Worm (Caenorhabditis elegans): ENCODE data around the gene Y50E8A.11.

Y50E8A.11 gene

ce11 chrV:14741233-14741632 lies 40.0 kb upstream of the Y50E8A.11 start, which contains the start of gene Y50E8A.6:
TSS of gene Y50E8A.6 (minus strand) at chrV:14741333.
- TF ChIP-seq lsy-27 (tag; optimal IDR thresholded peaks at IDR 0.05; ENCODE audit: borderline replicate concordance, insufficient read depth) (no peak), ceh-40 (GFP tag; IDR thresholded peaks at IDR 0.05) (no peak), ZK185.1 (tag; optimal IDR thresholded peaks at IDR 0.05; ENCODE audit: poor library complexity, severe bottlenecking) (no peak), Y95B8A.8 (GFP tag; IDR thresholded peaks at IDR 0.05) (no peak), ztf-6 (GFP tag; IDR thresholded peaks at IDR 0.05) (no peak), unc-130 (GFP tag; optimal IDR thresholded peaks at IDR 0.05) (no peak), F37B4.10 (GFP tag; IDR thresholded peaks at IDR 0.05) (no peak), ama-1 (optimal IDR thresholded peaks at IDR 0.05) (no peak), ama-1 (GFP tag; optimal IDR thresholded peaks at IDR 0.05) (no peak), rpc-1 (optimal IDR thresholded peaks at IDR 0.05) (no peak), rpc-1 (tag; optimal IDR thresholded peaks at IDR 0.05) (no peak)

ce11 chrV:14742898-14743297 lies 38.3 kb upstream of the Y50E8A.11 start:
- peak; percentile 78; the same call in 1 of the 2 replicates for TF ChIP-seq egrh-3 (GFP tag; IDR thresholded peaks at IDR 0.05)

- TF ChIP-seq egrh-3 (GFP tag; IDR thresholded peaks at IDR 0.05): peak; percentile 74; the same call in 1 of the 2 replicates
Measured at ce11 chrV:14743438-14743837, 37.8 kb upstream of the Y50E8A.11 start.

ce11 chrV:14744824-14745223 lies 36.4 kb upstream of the Y50E8A.11 start:
- TF ChIP-seq lin-26 (GFP tag; IDR thresholded peaks at IDR 0.05): 0 out of 2 replicates have a peak, but pooled peaks have one; percentile 14
- peak; percentile 69 for TF ChIP-seq egrh-3 (GFP tag; IDR thresholded peaks at IDR 0.05)
- TF ChIP-seq pha-4 (tag; optimal IDR thresholded peaks at IDR 0.05): no peak
- no peak for TF ChIP-seq F37B4.10 (GFP tag; IDR thresholded peaks at IDR 0.05)
- TF ChIP-seq zfh-2 (GFP tag; conservative IDR thresholded peaks at IDR 0.05): peak; percentile 85
- no peak for TF ChIP-seq madf-3 (GFP tag; IDR thresholded peaks at IDR 0.05)
- no peak for TF ChIP-seq zim-3 (tag; optimal IDR thresholded peaks at IDR 0.05)
- no peak for TF ChIP-seq attf-5 (GFP tag; optimal IDR thresholded peaks at IDR 0.05)
- TF ChIP-seq Y53G8AR.9 (GFP tag; conservative IDR thresholded peaks at IDR 0.05): no peak
- TF ChIP-seq rec-8 (tag; optimal IDR thresholded peaks at IDR 0.05): no peak
- no peak for TF ChIP-seq nhr-179 (tag; optimal IDR thresholded peaks at IDR 0.05)

ce11 chrV:14746975-14747374 lies 34.3 kb upstream of the Y50E8A.11 start:
- TF ChIP-seq hmg-1.2 (GFP tag; IDR thresholded peaks at IDR 0.05): no peak
- TF ChIP-seq egrh-3 (GFP tag; IDR thresholded peaks at IDR 0.05): peak; percentile 70; the same call in 1 of the 2 replicates
- TF ChIP-seq zfh-2 (GFP tag; conservative IDR thresholded peaks at IDR 0.05): peak; percentile 79; the same call in 1 of the 2 replicates
- TF ChIP-seq madf-10 (tag; optimal IDR thresholded peaks at IDR 0.05): no peak

- TF ChIP-seq unc-130 (GFP tag; optimal IDR thresholded peaks at IDR 0.05) (no peak), ztf-6 (GFP tag; IDR thresholded peaks at IDR 0.05) (no peak), ztf-26 (tag; optimal IDR thresholded peaks at IDR 0.05) (no peak), ceh-40 (GFP tag; IDR thresholded peaks at IDR 0.05) (no peak), F57C9.4 (tag; optimal IDR thresholded peaks at IDR 0.05) (no peak), nhr-80 (tag; optimal IDR thresholded peaks at IDR 0.05) (no peak), F33H1.4 (GFP tag; IDR thresholded peaks at IDR 0.05) (no peak), Y95B8A.8 (GFP tag; IDR thresholded peaks at IDR 0.05) (no peak), nhr-27 (tag; optimal IDR thresholded peaks at IDR 0.05) (no peak), lir-1 (GFP tag; conservative IDR thresholded peaks at IDR 0.05) (no peak), sea-2 (GFP tag; IDR thresholded peaks at IDR 0.05) (no peak)
Measured at ce11 chrV:14748608-14749137, 32.6 kb upstream of the Y50E8A.11 start, which contains the start of the genes lipl-8 and Y50E8A.22. TSS of gene lipl-8 (minus strand) at chrV:14748708. TSS of gene Y50E8A.22 (minus strand) at chrV:14749087.
